Worm (Caenorhabditis elegans) whole organism, L1 larva: ENCODE data around the gene C26B2.8.

Source experiments
- C04F5.9 ChIP-seq: sonication (generic microtip); optimal IDR thresholded peaks from 2 replicates; lab custom pipeline; 2016; ENCODE audit warnings: missing genetic modification characterization, missing compliant biosample characterization
- C34B4.2 ChIP-seq: sonication (generic microtip); optimal IDR thresholded peaks from 2 replicates; lab custom pipeline; 2017; ENCODE audit warnings: mild to moderate bottlenecking, missing genetic modification characterization, missing compliant biosample characterization
- Y116A8C.19 ChIP-seq: sonication (generic microtip); optimal IDR thresholded peaks from 2 replicates; lab custom pipeline; 2016; ENCODE audit warnings: missing compliant biosample characterization, missing genetic modification characterization, borderline replicate concordance
- aly-2 ChIP-seq: fragments of 150-350 bp; optimal IDR thresholded peaks from 2 replicates; lab custom pipeline; 2014; ENCODE audit warnings: missing biosample characterization, missing genetic modification characterization
- blmp-1 ChIP-seq: fragments of 150-350 bp; optimal IDR thresholded peaks from 2 replicates; lab custom pipeline; 2014; ENCODE audit warnings: missing biosample characterization, missing genetic modification characterization
- ceh-63 ChIP-seq: fragments of 200-800 bp; sonication (Bioruptor generic); optimal IDR thresholded peaks from 2 replicates; lab custom pipeline; 2018; ENCODE audit warnings: mild to moderate bottlenecking, missing genetic modification characterization, missing compliant biosample characterization
- ceh-90 ChIP-seq: sonication (generic microtip); optimal IDR thresholded peaks from 2 replicates; lab custom pipeline; 2016; ENCODE audit warnings: missing genetic modification characterization, missing compliant biosample characterization
- ces-1 ChIP-seq: fragments of 150-350 bp; optimal IDR thresholded peaks from 2 replicates; lab custom pipeline; 2014; ENCODE audit warnings: missing biosample characterization, missing genetic modification reagents, missing genetic modification characterization
- dpl-1 ChIP-seq, 3 experiments: fragments of 150-350 bp in 2 of 3; sonication (generic microtip) in 1 of 3; optimal IDR thresholded peaks; 2 replicates each; lab custom pipeline; 2014 to 2017; ENCODE audit warnings: missing biosample characterization in 3 of 3, missing genetic modification characterization in 3 of 3, missing genetic modification reagents in 3 of 3
- dsc-1 ChIP-seq: sonication (generic microtip); optimal IDR thresholded peaks from 2 replicates; lab custom pipeline; 2016; ENCODE audit warnings: mild to moderate bottlenecking, missing genetic modification characterization, missing compliant biosample characterization
- efl-1 ChIP-seq, 4 experiments: fragments of 150-350 bp; optimal IDR thresholded peaks in 3 of 4; peaks in 1 of 4; 1 replicate in 1 of 4; 2 replicates in 3 of 4; lab custom pipeline; 2014; ENCODE audit warnings: missing biosample characterization in 2 of 4, missing genetic modification characterization in 2 of 4, missing genetic modification reagents in 2 of 4
- ets-5 ChIP-seq: fragments of 200-800 bp; sonication (Bioruptor generic); IDR thresholded peaks from 2 replicates; pipeline ENCODE4 v1.3.6; 2022; ENCODE audit warnings: missing genetic modification characterization, missing compliant biosample characterization
- fkh-10 ChIP-seq: sonication (generic microtip); optimal IDR thresholded peaks from 2 replicates; lab custom pipeline; 2017; ENCODE audit warnings: missing biosample characterization, missing genetic modification reagents, missing genetic modification characterization
- fkh-4 ChIP-seq: sonication (generic microtip); optimal IDR thresholded peaks from 2 replicates; lab custom pipeline; 2016; ENCODE audit warnings: missing compliant biosample characterization, missing genetic modification characterization, borderline replicate concordance
- fkh-8 ChIP-seq: sonication (generic microtip); optimal IDR thresholded peaks from 2 replicates; lab custom pipeline; 2016; ENCODE audit warnings: mild to moderate bottlenecking, missing genetic modification characterization, missing compliant biosample characterization
- fos-1 ChIP-seq: fragments of 150-350 bp; optimal IDR thresholded peaks from 2 replicates; lab custom pipeline; 2014; ENCODE audit warnings: missing biosample characterization, missing genetic modification characterization
- grh-1 ChIP-seq: fragments of 200-800 bp; sonication (Bioruptor generic); IDR thresholded peaks from 2 replicates; pipeline ENCODE4 v1.3.6; 2022; ENCODE audit warnings: missing genetic modification reagents, missing genetic modification characterization, missing compliant biosample characterization
- hlh-17 ChIP-seq: fragments of 200-800 bp; sonication (Bioruptor generic); optimal IDR thresholded peaks from 2 replicates; lab custom pipeline; 2018; ENCODE audit warnings: missing genetic modification characterization, mild to moderate bottlenecking, missing compliant biosample characterization, moderate library complexity, borderline replicate concordance
- hpl-2 ChIP-seq: fragments of 150-350 bp; optimal IDR thresholded peaks from 2 replicates; lab custom pipeline; 2014; ENCODE audit warnings: missing biosample characterization, missing genetic modification reagents, missing genetic modification characterization
- irx-1 ChIP-seq: sonication (generic microtip); optimal IDR thresholded peaks from 2 replicates; lab custom pipeline; 2016; ENCODE audit warnings: missing genetic modification characterization, missing compliant biosample characterization
- isw-1 ChIP-seq: fragments of 200-800 bp; sonication (Bioruptor generic); IDR thresholded peaks from 2 replicates; pipeline ENCODE4 v1.3.6; 2022; ENCODE audit warnings: missing genetic modification characterization, missing compliant biosample characterization
- lin-13 ChIP-seq: fragments of 150-350 bp; optimal IDR thresholded peaks from 2 replicates; lab custom pipeline; 2014; ENCODE audit warnings: missing biosample characterization, missing genetic modification reagents, missing genetic modification characterization
- lin-14 ChIP-seq: fragments of 200-800 bp; sonication (Bioruptor generic); optimal IDR thresholded peaks from 2 replicates; lab custom pipeline; 2018; ENCODE audit warnings: mild to moderate bottlenecking, missing genetic modification characterization, moderate library complexity, missing compliant biosample characterization
- lin-15B ChIP-seq: fragments of 150-350 bp; sonication (generic microtip); optimal IDR thresholded peaks from 3 replicates; lab custom pipeline; 2014; ENCODE audit warnings: missing biosample characterization, missing genetic modification characterization
- lin-39 ChIP-seq: fragments of 150-350 bp; optimal IDR thresholded peaks from 2 replicates; lab custom pipeline; 2014; ENCODE audit warnings: missing biosample characterization, missing genetic modification reagents, missing genetic modification characterization
- mab-9 ChIP-seq: fragments of 200-800 bp; sonication (Bioruptor generic); IDR thresholded peaks from 2 replicates; pipeline ENCODE4 v1.3.6; 2022; ENCODE audit warnings: missing genetic modification reagents, missing genetic modification characterization, missing compliant biosample characterization
- mdl-1 ChIP-seq, 2 experiments: fragments of 150-350 bp; optimal IDR thresholded peaks; 2 replicates each; lab custom pipeline; 2014 to 2017; ENCODE audit warnings: missing biosample characterization in 2 of 2, missing genetic modification characterization in 2 of 2, inconsistent platforms in 1 of 2
- mef-2 ChIP-seq: fragments of 150-350 bp; optimal IDR thresholded peaks from 2 replicates; lab custom pipeline; 2014; ENCODE audit warnings: missing biosample characterization, missing genetic modification characterization
- mep-1 ChIP-seq: fragments of 150-350 bp; optimal IDR thresholded peaks from 2 replicates; lab custom pipeline; 2014; ENCODE audit warnings: missing biosample characterization, missing genetic modification characterization
- nhr-237 ChIP-seq: fragments of 150-350 bp; optimal IDR thresholded peaks from 2 replicates; lab custom pipeline; 2014; ENCODE audit warnings: missing biosample characterization, missing genetic modification characterization
- nhr-28 ChIP-seq: fragments of 150-350 bp; optimal IDR thresholded peaks from 2 replicates; lab custom pipeline; 2014; ENCODE audit warnings: missing biosample characterization, missing genetic modification characterization
- nhr-76 ChIP-seq: sonication (generic microtip); optimal IDR thresholded peaks from 2 replicates; lab custom pipeline; 2017; ENCODE audit warnings: missing biosample characterization, missing genetic modification characterization
- nhr-90 ChIP-seq: sonication (generic microtip); optimal IDR thresholded peaks from 2 replicates; lab custom pipeline; 2016; ENCODE audit warnings: mild to moderate bottlenecking, missing genetic modification characterization, missing compliant biosample characterization; ENCODE audit not compliant: poor library complexity
- pax-3 ChIP-seq: fragments of 200-800 bp; sonication (Bioruptor generic); optimal IDR thresholded peaks from 2 replicates; lab custom pipeline; 2018; ENCODE audit warnings: mild to moderate bottlenecking, missing genetic modification characterization, moderate library complexity, missing compliant biosample characterization
- pqm-1 ChIP-seq: sonication (generic microtip); optimal IDR thresholded peaks from 3 replicates; lab custom pipeline; 2017; ENCODE audit warnings: missing biosample characterization, missing genetic modification characterization
- rnt-1 ChIP-seq: sonication (generic microtip); optimal IDR thresholded peaks from 2 replicates; lab custom pipeline; 2016; ENCODE audit warnings: mild to moderate bottlenecking, missing genetic modification characterization, moderate library complexity, missing compliant biosample characterization
- sox-4 ChIP-seq: sonication (generic microtip); optimal IDR thresholded peaks from 2 replicates; lab custom pipeline; 2016; ENCODE audit warnings: missing genetic modification characterization, missing compliant biosample characterization
- sptf-1 ChIP-seq: fragments of 150-350 bp; optimal IDR thresholded peaks from 2 replicates; lab custom pipeline; 2014; ENCODE audit warnings: missing biosample characterization, missing genetic modification characterization
- swsn-7 ChIP-seq: sonication (generic microtip); optimal IDR thresholded peaks from 2 replicates; lab custom pipeline; 2016; ENCODE audit warnings: missing genetic modification characterization, missing compliant biosample characterization
- tbx-2 ChIP-seq: sonication (generic microtip); optimal IDR thresholded peaks from 2 replicates; lab custom pipeline; 2016; ENCODE audit warnings: missing genetic modification characterization, missing compliant biosample characterization
- tlp-1 ChIP-seq: fragments of 150-350 bp; optimal IDR thresholded peaks from 2 replicates; lab custom pipeline; 2014; ENCODE audit warnings: missing biosample characterization, missing genetic modification characterization
- unc-98 ChIP-seq: fragments of 200-800 bp; sonication (Bioruptor generic); IDR thresholded peaks from 2 replicates; pipeline ENCODE4 v1.3.6; 2022; ENCODE audit warnings: missing genetic modification characterization, missing compliant biosample characterization
- zag-1 ChIP-seq: fragments of 150-350 bp; optimal IDR thresholded peaks from 2 replicates; lab custom pipeline; 2014; ENCODE audit warnings: missing biosample characterization, missing genetic modification characterization
- zip-4 ChIP-seq: fragments of 200-800 bp; sonication (Bioruptor generic); optimal IDR thresholded peaks from 2 replicates; lab custom pipeline; 2018; ENCODE audit warnings: mild to moderate bottlenecking, missing genetic modification characterization, moderate library complexity, missing compliant biosample characterization
- ztf-11 ChIP-seq, 2 experiments: sonication (generic microtip); optimal IDR thresholded peaks; 2 replicates each; lab custom pipeline; 2016 to 2017; ENCODE audit warnings: missing genetic modification characterization in 2 of 2, missing biosample characterization in 1 of 2, missing compliant biosample characterization in 1 of 2
- ztf-4 ChIP-seq: fragments of 150-350 bp; optimal IDR thresholded peaks from 2 replicates; lab custom pipeline; 2014; ENCODE audit warnings: missing biosample characterization, missing genetic modification characterization

The C26B2.8 gene

DNA sequence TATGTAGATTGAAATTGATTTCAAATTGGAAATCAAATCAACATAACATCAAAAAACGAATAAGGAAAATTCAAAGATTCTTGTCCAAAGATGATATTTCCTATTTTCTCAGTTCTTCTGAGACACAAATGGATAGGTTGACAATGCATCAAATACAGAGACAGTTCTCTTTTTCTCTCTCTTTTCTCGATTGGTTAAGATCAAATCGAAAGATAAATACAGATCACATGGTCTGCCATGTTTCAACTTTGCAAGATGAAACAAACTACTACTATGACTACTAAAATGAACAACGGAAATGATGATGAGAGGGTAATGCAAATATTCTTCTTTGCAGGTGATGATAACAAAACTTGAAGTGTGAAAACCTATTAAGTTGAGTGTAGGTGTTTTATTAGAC, 22.5 kb downstream of the C26B2.8 start (continued):
- no peak for TF ChIP-seq ceh-90 (tag; lab: Kevin White, UChicago)
- TF ChIP-seq tlp-1 (tag; lab: Kevin White, UChicago), result no peak
- TF ChIP-seq ets-5 (GFP tag; lab: Robert Waterston, UW), result no peak
- TF ChIP-seq lin-14 (GFP tag; lab: Kevin White, UChicago), result peak; percentile 91
- no peak for TF ChIP-seq mab-9 (GFP tag; lab: Robert Waterston, UW)
- TF ChIP-seq hlh-17 (GFP tag; lab: Kevin White, UChicago), result no peak
- TF ChIP-seq ztf-11 (tag; optimal IDR thresholded peaks at IDR 0.05; lab: Kevin White, UChicago), result no peak
- no peak for TF ChIP-seq dpl-1 (GFP tag; optimal IDR thresholded peaks at IDR 0.05; lab: Kevin White, UChicago)
- TF ChIP-seq dsc-1, result no peak
- TF ChIP-seq sox-4 (tag; lab: Kevin White, UChicago), result no peak
- no peak for TF ChIP-seq zag-1 (tag; lab: Kevin White, UChicago)
- TF ChIP-seq nhr-90 (tag; lab: Kevin White, UChicago), result peak; percentile 73
- TF ChIP-seq pax-3 (tag; lab: Kevin White, UChicago), result no peak
- no peak for TF ChIP-seq ces-1
- no peak for TF ChIP-seq fkh-8
- no peak for TF ChIP-seq C34B4.2 (tag; lab: Kevin White, UChicago)
- TF ChIP-seq unc-98, result no peak
- TF ChIP-seq mef-2 (tag; lab: Kevin White, UChicago), result no peak
- no peak for TF ChIP-seq aly-2 (tag; lab: Kevin White, UChicago)
- TF ChIP-seq ztf-4 (tag; lab: Kevin White, UChicago), result no peak
- TF ChIP-seq Y116A8C.19, result no peak
- TF ChIP-seq hpl-2, result no peak
- TF ChIP-seq zip-4, result no peak
- TF ChIP-seq rnt-1 (tag; lab: Kevin White, UChicago), result no peak
- no peak for TF ChIP-seq isw-1 (GFP tag; lab: Robert Waterston, UW)
- TF ChIP-seq swsn-7, result no peak
- TF ChIP-seq blmp-1, result peak; percentile 77
- TF ChIP-seq tbx-2, result peak; percentile 50
- no peak for TF ChIP-seq lin-39 (tag; lab: Kevin White, UChicago)
- TF ChIP-seq ceh-63, result no peak
- TF ChIP-seq mep-1 (tag; lab: Kevin White, UChicago), result peak; percentile 79
- no peak for TF ChIP-seq nhr-76 (tag; lab: Kevin White, UChicago)
- TF ChIP-seq fos-1 (tag; lab: Kevin White, UChicago), result no peak
- no peak for TF ChIP-seq pqm-1 (tag; lab: Kevin White, UChicago)
- TF ChIP-seq lin-13 (GFP tag; lab: Kevin White, UChicago), result no peak
- no peak for TF ChIP-seq lin-15B
- TF ChIP-seq nhr-28 (tag; lab: Kevin White, UChicago), result no peak
- no peak for TF ChIP-seq nhr-237 (tag; lab: Kevin White, UChicago)
- TF ChIP-seq efl-1 (optimal IDR thresholded peaks at IDR 0.05; lab: Kevin White, UChicago), result no peak
- TF ChIP-seq efl-1 (GFP tag; optimal IDR thresholded peaks at IDR 0.05 in 1 of 2; lab: Kevin White, UChicago), result no peak
- TF ChIP-seq fkh-4 (tag; lab: Kevin White, UChicago), result no peak
- no peak for TF ChIP-seq C04F5.9 (tag; lab: Kevin White, UChicago)
- TF ChIP-seq irx-1 (tag; lab: Kevin White, UChicago), result peak; percentile 12
- TF ChIP-seq fkh-10 (GFP tag; lab: Kevin White, UChicago), result no peak
- TF ChIP-seq sptf-1 (tag; lab: Kevin White, UChicago), result no peak
- peak in 1 of 2 experiments; percentile 26 for TF ChIP-seq mdl-1 (tag; optimal IDR thresholded peaks at IDR 0.05; lab: Kevin White, UChicago)
- TF ChIP-seq grh-1 (GFP tag; lab: Robert Waterston, UW), result peak; percentile 45
